Worm (Caenorhabditis elegans) whole organism, L1 larva: Measurements from ENCODE around the gene algn-6.

Experiments
- alr-1 ChIP-seq: fragments of 200-800 bp; sonication (Bioruptor generic); optimal IDR thresholded peaks from 2 replicates; lab custom pipeline; 2018; ENCODE audit warnings: borderline replicate concordance, mild to moderate bottlenecking, missing genetic modification characterization, missing compliant biosample characterization
- dpl-1 ChIP-seq, 3 experiments: fragments of 150-350 bp in 2 of 3; sonication (generic microtip) in 1 of 3; optimal IDR thresholded peaks; 2 replicates each; lab custom pipeline; 2014 to 2017; ENCODE audit warnings: missing biosample characterization in 3 of 3, missing genetic modification characterization in 3 of 3, missing genetic modification reagents in 3 of 3
- fos-1 ChIP-seq: fragments of 150-350 bp; optimal IDR thresholded peaks from 2 replicates; lab custom pipeline; 2014; ENCODE audit warnings: missing biosample characterization, missing genetic modification characterization
- grh-1 ChIP-seq: fragments of 200-800 bp; sonication (Bioruptor generic); IDR thresholded peaks from 2 replicates; pipeline ENCODE4 v1.3.6; 2022; ENCODE audit warnings: missing genetic modification reagents, missing genetic modification characterization, missing compliant biosample characterization
- nhr-11 ChIP-seq: fragments of 150-350 bp; optimal IDR thresholded peaks from 2 replicates; lab custom pipeline; 2014; ENCODE audit warnings: missing biosample characterization, missing genetic modification characterization
- nhr-90 ChIP-seq: sonication (generic microtip); optimal IDR thresholded peaks from 2 replicates; lab custom pipeline; 2016; ENCODE audit warnings: mild to moderate bottlenecking, missing genetic modification characterization, missing compliant biosample characterization; ENCODE audit not compliant: poor library complexity
- sup-37 ChIP-seq: fragments of 200-800 bp; sonication (Bioruptor generic); optimal IDR thresholded peaks from 2 replicates; lab custom pipeline; 2018; ENCODE audit warnings: mild to moderate bottlenecking, missing genetic modification characterization, missing compliant biosample characterization
- vab-15 ChIP-seq: sonication (generic microtip); optimal IDR thresholded peaks from 2 replicates; lab custom pipeline; 2017; ENCODE audit warnings: missing genotype, mild to moderate bottlenecking, missing genetic modification characterization, missing compliant biosample characterization
- ztf-4 ChIP-seq: fragments of 150-350 bp; optimal IDR thresholded peaks from 2 replicates; lab custom pipeline; 2014; ENCODE audit warnings: missing biosample characterization, missing genetic modification characterization

Gene algn-6

DNA sequence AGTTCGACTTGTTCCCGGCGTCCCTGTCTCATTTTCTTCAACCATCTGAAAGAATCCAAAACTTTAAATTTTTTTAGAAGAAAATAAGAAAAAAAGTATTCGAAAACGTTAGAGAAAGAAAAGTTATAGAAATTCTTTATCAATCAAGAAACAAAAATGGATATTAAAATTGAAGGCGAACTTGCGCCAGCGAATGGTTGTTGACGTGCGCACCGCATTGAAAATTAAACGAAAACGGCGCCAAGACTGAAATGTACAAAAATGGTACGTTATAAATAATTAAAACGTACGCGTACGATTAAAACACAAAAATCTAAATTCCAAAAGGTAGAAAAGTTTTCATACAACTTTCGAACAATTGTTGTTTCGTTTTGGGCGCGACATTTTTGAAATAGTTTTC lies 47.2 kb downstream of the algn-6 start, which contains the start of gene K02C4.3 (continued):
- TF ChIP-seq dpl-1 (GFP tag; optimal IDR thresholded peaks at IDR 0.05; lab: Kevin White, UChicago) = peak; percentile 86 to 94 (median 93)
- peak; percentile 25 for TF ChIP-seq sup-37 (GFP tag; lab: Kevin White, UChicago)
- TF ChIP-seq nhr-90 (tag; lab: Kevin White, UChicago) = peak; percentile 77
- TF ChIP-seq alr-1 (tag; lab: Kevin White, UChicago) = no peak
- TF ChIP-seq nhr-11 (tag; lab: Kevin White, UChicago) = no peak
- TF ChIP-seq grh-1 = peak; percentile 37; the same call in 1 of the 2 replicates
- TF ChIP-seq vab-15 (tag; lab: Kevin White, UChicago) = no peak
- TF ChIP-seq fos-1 (tag; lab: Kevin White, UChicago) = peak; percentile 31
- TF ChIP-seq ztf-4 = no peak
